Fruit fly (Drosophila melanogaster) whole organism, embryonic: Measurements from ENCODE around the gene mRpL16.

Experiments
- Bteb2 ChIP-seq: fragments of 200-800 bp; sonication (Bioruptor generic); optimal IDR thresholded peaks from 2 replicates; lab custom pipeline; 2016; ENCODE audit warnings: missing biosample characterization, missing genetic modification characterization
- CG12155 ChIP-seq: fragments of 200-800 bp; sonication (Bioruptor generic); optimal IDR thresholded peaks from 3 replicates; lab custom pipeline; 2016; ENCODE audit warnings: missing biosample characterization, missing genetic modification characterization
- CG12299 ChIP-seq: fragments of 200-800 bp; sonication (Bioruptor generic); optimal IDR thresholded peaks from 2 replicates; lab custom pipeline; 2018; ENCODE audit warnings: missing biosample characterization, mild to moderate bottlenecking, missing genetic modification characterization
- CG14441 ChIP-seq: fragments of 200-800 bp; sonication (Bioruptor generic); IDR thresholded peaks from 2 replicates; pipeline ENCODE4 v1.3.6; 2022; ENCODE audit warnings: missing biosample characterization, missing genetic modification characterization
- CG17186 ChIP-seq: fragments of 200-800 bp; sonication (Bioruptor generic); optimal IDR thresholded peaks from 3 replicates; lab custom pipeline; 2017; ENCODE audit warnings: missing biosample characterization, missing genetic modification reagents, missing genetic modification characterization
- CG18619 ChIP-seq: fragments of 200-800 bp; sonication (Bioruptor generic); optimal IDR thresholded peaks from 3 replicates; lab custom pipeline; 2017; ENCODE audit warnings: missing biosample characterization, mild to moderate bottlenecking, missing genetic modification characterization
- CG2120 ChIP-seq: fragments of 200-800 bp; sonication (Bioruptor generic); optimal IDR thresholded peaks from 3 replicates; lab custom pipeline; 2016; ENCODE audit warnings: missing biosample characterization, missing genetic modification characterization
- CG32532 ChIP-seq: fragments of 200-800 bp; sonication (Bioruptor generic); IDR thresholded peaks from 2 replicates; pipeline ENCODE4 v1.3.6; 2022; ENCODE audit warnings: missing biosample characterization, missing genetic modification characterization
- CG3281 ChIP-seq: fragments of 200-800 bp; sonication (Bioruptor generic); optimal IDR thresholded peaks from 3 replicates; lab custom pipeline; 2017; ENCODE audit warnings: missing biosample characterization, mild to moderate bottlenecking, missing genetic modification characterization
- CG33213 ChIP-seq: fragments of 200-800 bp; sonication (Bioruptor generic); optimal IDR thresholded peaks from 3 replicates; lab custom pipeline; 2016; ENCODE audit warnings: missing biosample characterization, missing genetic modification characterization
- CG34376 ChIP-seq: fragments of 200-800 bp; sonication (Bioruptor generic); optimal IDR thresholded peaks from 2 replicates; lab custom pipeline; 2018; ENCODE audit warnings: missing biosample characterization, mild to moderate bottlenecking, missing genetic modification characterization
- CG3847 ChIP-seq: fragments of 200-800 bp; sonication (Bioruptor generic); IDR thresholded peaks from 2 replicates; pipeline ENCODE4 v1.3.6; 2022; ENCODE audit warnings: missing biosample characterization, missing genetic modification characterization
- CG4328 ChIP-seq: fragments of 200-800 bp; sonication (Bioruptor generic); optimal IDR thresholded peaks from 3 replicates; lab custom pipeline; 2017; ENCODE audit warnings: missing biosample characterization, missing genetic modification reagents, missing genetic modification characterization
- CG43689 ChIP-seq: fragments of 200-800 bp; sonication (Bioruptor generic); IDR thresholded peaks from 2 replicates; pipeline ENCODE4 v1.3.6; 2022; ENCODE audit warnings: missing biosample characterization, missing genetic modification characterization
- CG4617 ChIP-seq: fragments of 200-800 bp; sonication (Bioruptor generic); optimal IDR thresholded peaks from 3 replicates; lab custom pipeline; 2016; ENCODE audit warnings: missing biosample characterization, missing genetic modification characterization, borderline replicate concordance
- CG6272 ChIP-seq: fragments of 200-800 bp; sonication (Bioruptor generic); IDR thresholded peaks from 2 replicates; pipeline ENCODE4 v1.3.6; 2022; ENCODE audit warnings: missing biosample characterization, missing genetic modification characterization
- CG9797 ChIP-seq: fragments of 200-800 bp; sonication (Bioruptor generic); optimal IDR thresholded peaks from 3 replicates; lab custom pipeline; 2018; ENCODE audit warnings: missing biosample characterization, mild to moderate bottlenecking, missing genetic modification characterization
- CHES-1-like ChIP-seq: fragments of 200-800 bp; sonication (Bioruptor generic); optimal IDR thresholded peaks from 2 replicates; lab custom pipeline; 2016; ENCODE audit warnings: missing biosample characterization, missing genetic modification characterization
- Elba2 ChIP-seq: fragments of 200-800 bp; sonication (Bioruptor generic); optimal IDR thresholded peaks from 3 replicates; lab custom pipeline; 2016; ENCODE audit warnings: missing biosample characterization, missing genetic modification characterization
- Fer2 ChIP-seq: fragments of 200-800 bp; sonication (Bioruptor generic); optimal IDR thresholded peaks from 2 replicates; lab custom pipeline; 2018; ENCODE audit warnings: missing biosample characterization, mild to moderate bottlenecking, missing genetic modification characterization, moderate library complexity
- HLH3B ChIP-seq: fragments of 200-800 bp; sonication (Bioruptor generic); IDR thresholded peaks from 2 replicates; pipeline ENCODE4 v1.3.6; 2022; ENCODE audit warnings: missing biosample characterization, missing genetic modification characterization
- Hey ChIP-seq: fragments of 200-800 bp; sonication (Bioruptor generic); optimal IDR thresholded peaks from 3 replicates; lab custom pipeline; 2018; ENCODE audit warnings: missing biosample characterization, mild to moderate bottlenecking, missing genetic modification characterization
- HmgZ ChIP-seq: fragments of 200-800 bp; sonication (Bioruptor generic); optimal IDR thresholded peaks from 2 replicates; lab custom pipeline; 2018; ENCODE audit warnings: missing biosample characterization, mild to moderate bottlenecking, missing genetic modification characterization
- Lhr ChIP-seq: fragments of 200-800 bp; sonication (Bioruptor generic); optimal IDR thresholded peaks from 3 replicates; lab custom pipeline; 2017; ENCODE audit warnings: mild to moderate bottlenecking, missing biosample characterization, missing genetic modification reagents, missing genetic modification characterization
- Med ChIP-seq: fragments of 200-800 bp; sonication (Bioruptor generic); peaks from one replicate; lab custom pipeline; 2016; ENCODE audit warnings: missing biosample characterization, missing genetic modification characterization, mild to moderate bottlenecking, inconsistent platforms, moderate library complexity
- NC2β ChIP-seq: fragments of 200-800 bp; sonication (Bioruptor generic); optimal IDR thresholded peaks from 2 replicates; lab custom pipeline; 2016; ENCODE audit warnings: missing biosample characterization, missing genetic modification characterization
- Neu2 ChIP-seq: fragments of 200-800 bp; sonication (Bioruptor generic); optimal IDR thresholded peaks from 3 replicates; lab custom pipeline; 2016; ENCODE audit warnings: missing biosample characterization, missing genetic modification characterization, borderline replicate concordance
- Oaz ChIP-seq: fragments of 200-800 bp; sonication (Bioruptor generic); IDR thresholded peaks from 2 replicates; pipeline ENCODE4 v1.3.6; 2022; ENCODE audit warnings: missing biosample characterization, missing genetic modification characterization
- Pdp1 ChIP-seq, 2 experiments: fragments of 200-800 bp; sonication (Bioruptor generic); optimal IDR thresholded peaks; 3 replicates each; lab custom pipeline; 2016; ENCODE audit warnings: missing biosample characterization in 2 of 2, missing genetic modification characterization in 2 of 2, mild to moderate bottlenecking in 1 of 2, moderate library complexity in 1 of 2
- Side ChIP-seq: fragments of 200-800 bp; sonication (Bioruptor generic); optimal IDR thresholded peaks from 2 replicates; lab custom pipeline; 2016; ENCODE audit warnings: missing biosample characterization, missing genetic modification characterization
- bcd ChIP-seq: fragments of 200-800 bp; sonication (Bioruptor generic); optimal IDR thresholded peaks from 2 replicates; lab custom pipeline; 2017; ENCODE audit warnings: missing biosample characterization, mild to moderate bottlenecking, missing genetic modification characterization
- bigmax ChIP-seq: fragments of 200-800 bp; sonication (Bioruptor generic); optimal IDR thresholded peaks from 2 replicates; lab custom pipeline; 2018; ENCODE audit warnings: missing biosample characterization, mild to moderate bottlenecking, missing genetic modification characterization
- cg ChIP-seq: fragments of 200-800 bp; sonication (Bioruptor generic); optimal IDR thresholded peaks from 3 replicates; lab custom pipeline; 2019; ENCODE audit warnings: missing biosample characterization, mild to moderate bottlenecking, missing genetic modification characterization, moderate library complexity
- chm ChIP-seq: fragments of 200-800 bp; sonication (Bioruptor generic); IDR thresholded peaks from 2 replicates; pipeline ENCODE4 v1.3.6; 2022; ENCODE audit warnings: missing biosample characterization, missing genetic modification characterization
- dati ChIP-seq: fragments of 200-800 bp; sonication (Bioruptor generic); IDR thresholded peaks from 2 replicates; pipeline ENCODE4 v1.3.6; 2022; ENCODE audit warnings: missing biosample characterization, missing genetic modification characterization
- fru ChIP-seq: fragments of >200 bp; optimal IDR thresholded peaks from 2 replicates; lab custom pipeline; 2017
- grau ChIP-seq: fragments of 200-800 bp; optimal IDR thresholded peaks from 3 replicates; lab custom pipeline; 2019; ENCODE audit warnings: missing biosample characterization, mild to moderate bottlenecking, missing genetic modification characterization, moderate library complexity
- jumu ChIP-seq: fragments of 200-800 bp; sonication (Bioruptor generic); optimal IDR thresholded peaks from 3 replicates; lab custom pipeline; 2016; ENCODE audit warnings: missing biosample characterization, missing genetic modification characterization
- knrl ChIP-seq: fragments of 200-800 bp; sonication (Bioruptor generic); IDR thresholded peaks from 3 replicates; pipeline ENCODE4 v1.3.6; 2022; ENCODE audit warnings: missing biosample characterization, missing genetic modification characterization; ENCODE audit not compliant: partially characterized antibody
- mirr ChIP-seq: fragments of 200-800 bp; sonication (Bioruptor generic); optimal IDR thresholded peaks from 3 replicates; lab custom pipeline; 2018; ENCODE audit warnings: missing biosample characterization, mild to moderate bottlenecking, missing genetic modification characterization
- onecut ChIP-seq: fragments of 200-800 bp; sonication (Bioruptor generic); IDR thresholded peaks from 2 replicates; pipeline ENCODE4 v1.3.6; 2022; ENCODE audit warnings: missing biosample characterization, missing genetic modification characterization
- pzg ChIP-seq: fragments of 200-800 bp; sonication (Bioruptor generic); optimal IDR thresholded peaks from 3 replicates; lab custom pipeline; 2018; ENCODE audit warnings: missing biosample characterization, mild to moderate bottlenecking, missing genetic modification characterization, moderate library complexity
- row ChIP-seq: fragments of 200-800 bp; sonication (Bioruptor generic); IDR thresholded peaks from 3 replicates; pipeline ENCODE4 v1.3.6; 2022; ENCODE audit warnings: missing biosample characterization, missing genetic modification characterization
- sima ChIP-seq: fragments of 200-800 bp; sonication (Bioruptor generic); optimal IDR thresholded peaks from 2 replicates; lab custom pipeline; 2016; ENCODE audit warnings: missing biosample characterization, missing genetic modification characterization
- sisA ChIP-seq: fragments of 200-800 bp; sonication (Bioruptor generic); IDR thresholded peaks from 2 replicates; pipeline ENCODE4 v1.3.6; 2022; ENCODE audit warnings: missing biosample characterization, missing genetic modification characterization
- trem ChIP-seq: fragments of 200-800 bp; optimal IDR thresholded peaks from 3 replicates; lab custom pipeline; 2019; ENCODE audit warnings: missing biosample characterization, mild to moderate bottlenecking, missing genetic modification characterization, moderate library complexity
- vvl ChIP-seq: fragments of 200-800 bp; sonication (Bioruptor generic); IDR thresholded peaks from 2 replicates; pipeline ENCODE4 v1.3.6; 2022; ENCODE audit warnings: missing biosample characterization, missing genetic modification characterization
- wdn ChIP-seq: fragments of 200-800 bp; sonication (Bioruptor generic); IDR thresholded peaks from 2 replicates; pipeline ENCODE4 v1.3.6; 2022; ENCODE audit warnings: missing biosample characterization, missing genetic modification characterization

The mRpL16 gene

DNA sequence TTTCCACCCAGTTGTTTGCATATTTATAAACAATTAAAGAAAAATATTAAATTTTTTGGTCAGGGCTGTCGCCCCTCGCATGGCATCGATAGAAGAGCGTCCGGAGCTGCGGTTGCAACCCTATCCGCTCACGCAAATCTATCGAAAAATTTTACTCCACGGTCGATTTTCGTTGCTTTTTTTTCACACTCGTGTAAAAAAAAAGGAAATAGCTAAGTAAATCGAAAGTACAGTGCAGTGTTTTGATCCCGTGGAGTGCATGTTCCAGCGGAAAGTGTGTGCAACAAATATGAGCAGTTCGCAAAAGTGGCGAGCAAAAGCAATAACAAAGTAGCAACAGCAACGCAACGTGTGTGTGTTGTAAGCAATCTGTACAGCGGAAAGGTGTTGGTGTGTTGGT lies 18.7 kb downstream of the mRpL16 start, which contains the start of the genes Edem1 and Rbcn-3B (continued):
- TF ChIP-seq CG6272 (no peak), Hey (tag; lab: Kevin White, UChicago) (no peak), HLH3B (no peak), CG18619 (GFP tag; lab: Kevin White, UChicago) (no peak)

DNA sequence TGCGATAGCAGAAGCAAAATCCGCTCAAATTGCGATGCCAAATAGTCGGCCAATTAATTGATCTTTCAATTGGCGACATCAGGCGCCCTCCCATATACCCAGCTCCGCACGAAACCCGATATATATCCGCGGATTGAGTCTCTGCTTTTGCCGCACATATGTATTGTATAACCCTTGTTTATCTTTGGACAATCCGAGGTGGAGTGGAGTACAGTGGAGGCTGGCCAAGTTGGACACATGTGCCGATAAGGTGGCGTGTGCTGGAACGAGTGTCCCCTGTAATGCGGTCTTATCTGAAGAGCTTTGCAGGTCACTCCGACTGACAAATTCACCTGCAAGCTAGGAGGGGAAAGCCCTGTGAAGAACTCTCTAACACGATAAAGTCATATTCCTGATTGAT lies 19.5 kb downstream of the mRpL16 start:
- TF ChIP-seq CG4328 (no peak), dati (GFP tag; lab: Robert Waterston, UW) (no peak), sima (no peak), Pdp1 (GFP tag; optimal IDR thresholded peaks at IDR 0.05; lab: Kevin White, UChicago) (peak in 1 of 2 experiments; percentile 86), Oaz (GFP tag; lab: Robert Waterston, UW) (no peak), cg (GFP tag; lab: Kevin White, UChicago) (no peak), NC2β (no peak), wdn (GFP tag; lab: Robert Waterston, UW) (no peak), grau (tag; lab: Kevin White, UChicago) (peak; percentile 81), CG14441 (GFP tag; lab: Robert Waterston, UW) (no peak), Med (GFP tag; lab: Kevin White, UChicago) (peak; percentile 10), CG32532 (0 out of 2 replicates have a peak, but pooled peaks have one; percentile 16), row (peak; percentile 19; the same call in 2 of the 3 replicates)

DNA sequence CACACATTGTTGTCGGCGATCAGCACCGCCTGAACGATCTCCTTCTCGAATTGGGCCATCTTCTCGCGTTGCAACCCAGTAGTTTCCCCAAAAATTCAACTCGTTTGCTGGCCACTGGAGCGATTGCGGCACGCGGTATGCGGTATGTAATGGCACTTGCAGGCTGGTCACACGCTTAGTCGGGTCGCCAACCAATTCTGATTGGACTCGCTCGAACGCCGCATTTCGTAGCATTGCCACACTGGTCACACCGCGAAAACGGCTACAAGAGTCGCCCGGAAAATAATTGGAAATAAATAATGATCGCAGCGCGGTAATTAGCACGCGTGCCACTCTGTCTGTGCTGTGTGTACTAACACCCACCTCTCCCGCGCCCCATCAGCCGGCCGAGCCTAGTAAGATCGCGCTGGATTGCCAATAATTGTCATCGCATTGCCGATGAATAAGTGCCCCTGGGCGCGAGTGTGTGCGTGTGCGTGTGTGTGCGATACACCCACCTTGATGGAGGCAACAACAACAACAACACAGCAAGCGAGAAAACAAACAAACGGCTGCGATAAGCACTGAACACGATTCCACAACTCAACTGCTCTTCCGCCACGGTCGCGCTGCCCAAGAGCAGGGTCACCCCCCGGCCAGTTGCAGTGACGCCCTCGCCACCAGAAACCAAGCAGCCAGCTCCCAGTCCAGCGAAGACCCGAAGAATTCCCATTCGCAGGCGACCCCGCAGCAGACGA lies 32.9 kb downstream of the mRpL16 start, which contains the start of the genes eIF2Bepsilon and Ocrl:
Gene eIF2Bepsilon (minus strand): TSS at position 110 of the 737 bp plus-strand sequence.
Gene Ocrl (plus strand): TSS at position 217 of the 737 bp plus-strand sequence.
- TF ChIP-seq CG2120 (peak; percentile 0), CG43689 (GFP tag; lab: Robert Waterston, UW) (no peak), trem (tag; lab: Kevin White, UChicago) (peak; percentile 54), CHES-1-like (GFP tag; lab: Kevin White, UChicago) (peak; percentile 34), HmgZ (tag; lab: Kevin White, UChicago) (peak; percentile 82), cg (GFP tag; lab: Kevin White, UChicago) (peak; percentile 87), knrl (0 out of 3 replicates have a peak, but pooled peaks have one; percentile 24), Bteb2 (GFP tag; lab: Kevin White, UChicago) (no peak), CG12155 (peak; percentile 78), CG9797 (GFP tag; lab: Kevin White, UChicago) (peak; percentile 97), bcd (GFP tag; lab: Kevin White, UChicago) (no peak), bigmax (GFP tag; lab: Kevin White, UChicago) (no peak), onecut (no peak), CG3847 (peak; percentile 67), mirr (GFP tag; lab: Kevin White, UChicago) (peak; percentile 33), Fer2 (no peak), sisA (no peak), CG34376 (GFP tag; lab: Kevin White, UChicago) (peak; percentile 14), CG4617 (peak; percentile 92), Lhr (peak; percentile 83), CG12299 (no peak), Neu2 (GFP tag; lab: Kevin White, UChicago) (peak; percentile 78), CG33213 (GFP tag; lab: Kevin White, UChicago) (peak; percentile 53), chm (GFP tag; lab: Robert Waterston, UW) (no peak), Side (GFP tag; lab: Kevin White, UChicago) (no peak), vvl (GFP tag; lab: Robert Waterston, UW) (peak; percentile 39; the same call in 1 of the 2 replicates), Elba2 (GFP tag; lab: Kevin White, UChicago) (peak; percentile 93), pzg (GFP tag; lab: Kevin White, UChicago) (peak; percentile 98), CG17186 (GFP tag; lab: Kevin White, UChicago) (peak; percentile 65), fru (lab: Kevin White, UChicago) (no peak), CG3281 (GFP tag; lab: Kevin White, UChicago) (no peak), jumu (GFP tag; lab: Kevin White, UChicago) (no peak)
